Worm (Caenorhabditis elegans): Measurements from ENCODE around the gene srh-37.

Gene srh-37

ce11 chrV:543169-543568 lies 30.8 kb upstream of the srh-37 start, which contains the start of gene C14C6.3:
Gene C14C6.3 (plus strand): TSS chrV:543469.
- no peak for TF ChIP-seq nhr-28 (tag; optimal IDR thresholded peaks at IDR 0.05)
- no peak for TF ChIP-seq zip-4 (GFP tag; optimal IDR thresholded peaks at IDR 0.05)
- no peak for TF ChIP-seq aha-1 (tag; optimal IDR thresholded peaks at IDR 0.05)
- no peak for TF ChIP-seq snpc-4 (tag; optimal IDR thresholded peaks at IDR 0.05)
- TF ChIP-seq unc-62 (GFP tag; optimal IDR thresholded peaks at IDR 0.05) = no peak
- TF ChIP-seq pag-3 (tag; optimal IDR thresholded peaks at IDR 0.05; ENCODE audit: borderline replicate concordance, insufficient read depth) = no peak
- TF ChIP-seq nhr-11 (tag; optimal IDR thresholded peaks at IDR 0.05) = no peak
- TF ChIP-seq nhr-19 (GFP tag; conservative IDR thresholded peaks at IDR 0.05) = no peak
- TF ChIP-seq fkh-10 (GFP tag; optimal IDR thresholded peaks at IDR 0.05) = no peak
- TF ChIP-seq ceh-88 (GFP tag; IDR thresholded peaks at IDR 0.05) = no peak
- no peak for TF ChIP-seq elt-3 (tag; optimal IDR thresholded peaks at IDR 0.05)
- no peak for TF ChIP-seq blmp-1 (tag; optimal IDR thresholded peaks at IDR 0.05)
- no peak for TF ChIP-seq jun-1 (tag; optimal IDR thresholded peaks at IDR 0.05)

DNA sequence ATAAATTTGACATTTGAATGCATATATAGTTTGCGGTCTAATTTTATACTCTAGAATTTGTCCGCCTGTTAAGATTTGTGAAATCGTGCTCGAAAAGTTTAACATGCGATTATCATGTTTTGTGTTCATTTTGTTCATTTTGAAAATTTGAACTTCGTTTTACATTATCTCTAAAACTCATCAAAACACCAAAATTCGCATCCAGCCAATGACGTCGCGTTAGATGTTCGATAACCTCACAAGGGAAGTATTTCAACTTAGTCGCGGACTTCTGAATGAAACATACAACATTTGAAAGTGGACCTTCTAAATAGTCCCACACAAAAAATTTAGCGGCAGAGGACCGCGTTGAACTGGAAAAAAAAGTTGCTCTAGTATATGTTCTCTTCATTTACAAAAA lies 29.1 kb upstream of the srh-37 start:
- no peak for TF ChIP-seq nhr-76 (tag; optimal IDR thresholded peaks at IDR 0.05)
- peak; percentile 65 for TF ChIP-seq nhr-85 (tag)

DNA sequence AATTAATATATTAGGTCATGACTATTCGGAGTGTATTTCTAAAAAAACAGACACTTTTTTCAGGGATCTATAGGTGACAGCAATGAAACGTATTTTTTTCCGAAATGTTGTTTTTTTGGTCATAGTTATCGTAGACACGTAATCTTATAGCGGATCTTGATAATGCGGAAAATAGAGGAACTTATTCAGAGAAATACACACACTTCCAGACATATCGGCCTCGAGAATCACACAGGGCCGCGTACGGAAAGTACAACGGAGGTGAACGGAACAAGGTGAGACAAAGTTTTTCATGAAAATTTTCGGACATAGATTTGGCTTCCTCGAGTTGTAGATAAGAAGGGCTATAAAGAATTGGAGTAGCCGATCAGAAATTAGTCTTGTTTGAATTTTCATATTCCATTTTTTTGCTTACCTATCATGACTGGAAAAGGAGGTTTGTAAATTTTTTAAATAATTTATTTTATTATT lies 26.8 kb upstream of the srh-37 start, which contains the start of gene nhr-155:
nhr-155 (plus strand) TSS at position 421 of the 471 bp plus-strand sequence.
- TF ChIP-seq nhr-12 (tag; optimal IDR thresholded peaks at IDR 0.05) (no peak), nhr-85 (tag) (peak; percentile 20)

- TF ChIP-seq hlh-4 (tag; optimal IDR thresholded peaks at IDR 0.05) (no peak), swsn-7 (tag; optimal IDR thresholded peaks at IDR 0.05) (no peak), irx-1 (tag; optimal IDR thresholded peaks at IDR 0.05) (no peak), sptf-1 (tag; optimal IDR thresholded peaks at IDR 0.05) (no peak), hpl-2 (GFP tag; optimal IDR thresholded peaks at IDR 0.05) (no peak), nhr-28 (tag; optimal IDR thresholded peaks at IDR 0.05) (no peak), pax-3 (tag; optimal IDR thresholded peaks at IDR 0.05) (no peak), nhr-71 (tag; optimal IDR thresholded peaks at IDR 0.05) (no peak), blmp-1 (tag; optimal IDR thresholded peaks at IDR 0.05) (no peak), C16A3.4 (tag; optimal IDR thresholded peaks at IDR 0.05) (no peak)
Observed at ce11 chrV:536571-536970, 24.3 kb upstream of the srh-37 start, which contains the start of gene C14C6.5. Gene C14C6.5 (plus strand): TSS chrV:536628.

DNA sequence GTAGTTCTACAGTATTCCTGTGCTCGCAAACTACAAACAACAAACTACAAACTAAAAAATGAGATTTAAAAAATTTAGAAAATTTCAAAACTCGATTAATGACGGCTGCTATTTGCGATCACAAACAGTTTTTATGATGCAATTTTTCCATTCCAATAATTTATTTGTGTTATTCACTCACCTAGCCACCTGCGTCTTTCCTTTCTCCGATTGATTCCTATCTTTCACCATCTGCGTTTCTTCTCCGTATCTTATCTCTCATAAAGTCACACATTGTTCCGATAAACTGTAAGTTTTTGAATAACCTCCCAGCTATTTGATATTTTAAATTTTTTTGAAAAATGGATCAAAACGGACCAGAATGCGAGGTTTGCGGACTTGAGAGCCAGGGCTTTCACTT lies 21.9 kb upstream of the srh-37 start, which contains the start of gene nhr-132:
nhr-132 (plus strand) TSS at position 271 of the 400 bp plus-strand sequence.
- no peak for TF ChIP-seq C04F5.9 (tag; optimal IDR thresholded peaks at IDR 0.05)
- no peak for TF ChIP-seq mef-2 (tag; optimal IDR thresholded peaks at IDR 0.05)
- no peak for TF ChIP-seq sox-4 (tag; optimal IDR thresholded peaks at IDR 0.05)
- peak in 1 of 2 experiments; percentile 0 for TF ChIP-seq lsy-2 (tag; optimal IDR thresholded peaks at IDR 0.05)
- no peak for TF ChIP-seq jun-1 (tag; optimal IDR thresholded peaks at IDR 0.05)
- no peak for TF ChIP-seq ceh-88 (GFP tag; IDR thresholded peaks at IDR 0.05)
- TF ChIP-seq mdl-1 (tag; optimal IDR thresholded peaks at IDR 0.05) = peak in 1 of 2 experiments; percentile 19
- no peak for TF ChIP-seq nhr-28 (tag; optimal IDR thresholded peaks at IDR 0.05)
- TF ChIP-seq egl-27 (tag; optimal IDR thresholded peaks at IDR 0.05) = no peak
- no peak for TF ChIP-seq ama-1 (optimal IDR thresholded peaks at IDR 0.05)
- TF ChIP-seq unc-98 (GFP tag; IDR thresholded peaks at IDR 0.05) = no peak
- peak; percentile 92 for TF ChIP-seq lin-14 (GFP tag; optimal IDR thresholded peaks at IDR 0.05)
- TF ChIP-seq efl-1 (optimal IDR thresholded peaks at IDR 0.05) = peak in 1 of 2 experiments; percentile 1
- TF ChIP-seq efl-1 (GFP tag; optimal IDR thresholded peaks at IDR 0.05 in 1 of 2) = no peak
- TF ChIP-seq zip-4 (GFP tag; optimal IDR thresholded peaks at IDR 0.05) = no peak
- no peak for TF ChIP-seq lin-39 (tag; optimal IDR thresholded peaks at IDR 0.05)
- TF ChIP-seq tbx-2 (tag; optimal IDR thresholded peaks at IDR 0.05) = no peak
- no peak for TF ChIP-seq fkh-8 (tag; optimal IDR thresholded peaks at IDR 0.05)
- TF ChIP-seq egl-13 (tag; optimal IDR thresholded peaks at IDR 0.05) = no peak
- TF ChIP-seq efl-3 (GFP tag; optimal IDR thresholded peaks at IDR 0.05) = no peak
- peak; percentile 43 for TF ChIP-seq blmp-1 (tag; optimal IDR thresholded peaks at IDR 0.05)
- TF ChIP-seq nhr-84 (tag; optimal IDR thresholded peaks at IDR 0.05) = no peak
- TF ChIP-seq ceh-82 (tag; optimal IDR thresholded peaks at IDR 0.05) = no peak
- no peak for TF ChIP-seq swsn-7 (tag; optimal IDR thresholded peaks at IDR 0.05)
- peak; percentile 54 for TF ChIP-seq mep-1 (tag; optimal IDR thresholded peaks at IDR 0.05)
- peak; percentile 35 for TF ChIP-seq elt-2 (tag; optimal IDR thresholded peaks at IDR 0.05)
- no peak for TF ChIP-seq lin-13 (GFP tag; optimal IDR thresholded peaks at IDR 0.05)
- no peak for TF ChIP-seq hlh-4 (tag; optimal IDR thresholded peaks at IDR 0.05)
- TF ChIP-seq snu-23 (GFP tag; optimal IDR thresholded peaks at IDR 0.05) = peak; percentile 57

Measured in whole organism, L1 larva.